Fruit fly (Drosophila melanogaster): ENCODE data around the gene Spag1.

The Spag1 gene

dm6 chr3R:26906711-26907510, 40.7 kb upstream of the Spag1 start (continued):
- TF ChIP-seq CG2678 (tag; optimal IDR thresholded peaks at IDR 0.05): peak; percentile 20
- no peak for TF ChIP-seq luna (GFP tag; optimal IDR thresholded peaks at IDR 0.05)
- no peak for TF ChIP-seq CG30020 (tag; optimal IDR thresholded peaks at IDR 0.05)
- TF ChIP-seq fd64A (GFP tag; optimal IDR thresholded peaks at IDR 0.05): no peak
- TF ChIP-seq PHDP (tag; optimal IDR thresholded peaks at IDR 0.05): no peak
- TF ChIP-seq CG11247 (GFP tag; IDR thresholded peaks at IDR 0.05): no peak
- peak; percentile 10 for TF ChIP-seq CG12769 (tag; optimal IDR thresholded peaks at IDR 0.05)
- TF ChIP-seq ap (GFP tag; IDR thresholded peaks at IDR 0.05): no peak
- TF ChIP-seq Ets97D (GFP tag; optimal IDR thresholded peaks at IDR 0.05): no peak
- no peak for TF ChIP-seq prd (optimal IDR thresholded peaks at IDR 0.05)
- TF ChIP-seq prd (GFP tag; IDR thresholded peaks at IDR 0.05): peak; percentile 29; the same call in 1 of the 3 replicates
- no peak for TF ChIP-seq exex (tag; optimal IDR thresholded peaks at IDR 0.05)
- TF ChIP-seq CG42726 (GFP tag; IDR thresholded peaks at IDR 0.05; ENCODE audit: partially characterized antibody): no peak
- TF ChIP-seq dati (GFP tag; IDR thresholded peaks at IDR 0.05): no peak
- TF ChIP-seq yki (optimal IDR thresholded peaks at IDR 0.05): no peak
- TF ChIP-seq cato (GFP tag; optimal IDR thresholded peaks at IDR 0.05; ENCODE audit: borderline replicate concordance): no peak
- TF ChIP-seq chinmo (GFP tag; IDR thresholded peaks at IDR 0.05; ENCODE audit: partially characterized antibody): peak; percentile 82; the same call in 1 of the 4 replicates
- no peak for TF ChIP-seq CG8478 (optimal IDR thresholded peaks at IDR 0.05)
- peak; percentile 34; the same call in 1 of the 2 replicates for TF ChIP-seq lmd (GFP tag; IDR thresholded peaks at IDR 0.05)
- no peak for TF ChIP-seq danr (GFP tag; IDR thresholded peaks at IDR 0.05)
- no peak for TF ChIP-seq ssp (GFP tag; IDR thresholded peaks at IDR 0.05)
- TF ChIP-seq CG6791 (GFP tag; IDR thresholded peaks at IDR 0.05; ENCODE audit: partially characterized antibody): peak; percentile 19; the same call in 1 of the 3 replicates
- TF ChIP-seq sqz (GFP tag; optimal IDR thresholded peaks at IDR 0.05): no peak
- no peak for TF ChIP-seq Side (GFP tag; optimal IDR thresholded peaks at IDR 0.05)
- peak; percentile 10; the same call in 1 of the 2 replicates for TF ChIP-seq E2f1 (GFP tag; IDR thresholded peaks at IDR 0.05)
- no peak for TF ChIP-seq tin (GFP tag; optimal IDR thresholded peaks at IDR 0.05)
- TF ChIP-seq sens-2 (GFP tag; IDR thresholded peaks at IDR 0.05): no peak
- TF ChIP-seq CG11695 (GFP tag; IDR thresholded peaks at IDR 0.05): no peak
- TF ChIP-seq CG18764 (GFP tag; optimal IDR thresholded peaks at IDR 0.05): no peak
- TF ChIP-seq CG3726 (GFP tag; IDR thresholded peaks at IDR 0.05): no peak; the same call in 2 of the 3 replicates
- TF ChIP-seq BEAF-32 (GFP tag; optimal IDR thresholded peaks at IDR 0.05): no peak
- TF ChIP-seq Hand (GFP tag; optimal IDR thresholded peaks at IDR 0.05): no peak
- TF ChIP-seq tio (GFP tag; optimal IDR thresholded peaks at IDR 0.05): no peak
- TF ChIP-seq Taf1 (GFP tag; IDR thresholded peaks at IDR 0.05): no peak
- TF ChIP-seq eyg (GFP tag; optimal IDR thresholded peaks at IDR 0.05): no peak
- TF ChIP-seq cad (GFP tag; optimal IDR thresholded peaks at IDR 0.05): no peak
- no peak for TF ChIP-seq CG1024 (GFP tag; IDR thresholded peaks at IDR 0.05)
- TF ChIP-seq HLH4C (GFP tag; IDR thresholded peaks at IDR 0.05; ENCODE audit: partially characterized antibody): peak; percentile 46; the same call in 1 of the 3 replicates
- TF ChIP-seq CG17385 (GFP tag; optimal IDR thresholded peaks at IDR 0.05): no peak
- no peak for TF ChIP-seq cas (GFP tag; IDR thresholded peaks at IDR 0.05)
- no peak for TF ChIP-seq Adf1 (GFP tag; IDR thresholded peaks at IDR 0.05)
- TF ChIP-seq dysf (GFP tag; IDR thresholded peaks at IDR 0.05): peak; percentile 62
- no peak for TF ChIP-seq CG9437 (GFP tag; optimal IDR thresholded peaks at IDR 0.05)
- TF ChIP-seq mam (GFP tag; optimal IDR thresholded peaks at IDR 0.05): peak; percentile 0
- peak; percentile 35; the same call in 1 of the 3 replicates for TF ChIP-seq Aef1 (GFP tag; IDR thresholded peaks at IDR 0.05)
- TF ChIP-seq CG14441 (GFP tag; IDR thresholded peaks at IDR 0.05): peak; percentile 9; the same call in 1 of the 2 replicates
- TF ChIP-seq CG9932 (GFP tag; IDR thresholded peaks at IDR 0.05): peak; percentile 44; the same call in 1 of the 2 replicates
- 0 out of 2 replicates have a peak, but pooled peaks have one; percentile 17 for TF ChIP-seq CG14014 (GFP tag; IDR thresholded peaks at IDR 0.05)
- peak; percentile 86 for TF ChIP-seq grn (GFP tag; optimal IDR thresholded peaks at IDR 0.05)
- TF ChIP-seq sisA (GFP tag; IDR thresholded peaks at IDR 0.05): no peak
- TF ChIP-seq CG32532 (GFP tag; IDR thresholded peaks at IDR 0.05): peak; percentile 55; the same call in 1 of the 2 replicates
